Fruit fly (Drosophila melanogaster) whole organism, pupa: ENCODE results near the gene omd.

Experiments
- CG10348 ChIP-seq: fragments of 200-800 bp; sonication (Bioruptor generic); IDR thresholded peaks from 2 replicates; pipeline ENCODE4 v1.3.6; 2022; ENCODE audit warnings: missing biosample characterization, missing genetic modification characterization
- CG12605 ChIP-seq: fragments of 200-800 bp; sonication (Bioruptor generic); IDR thresholded peaks from 2 replicates; pipeline ENCODE4 v1.3.6; 2022; ENCODE audit warnings: missing biosample characterization, missing genetic modification characterization
- CG13204 ChIP-seq: fragments of 200-800 bp; sonication (Bioruptor generic); optimal IDR thresholded peaks from 2 replicates; lab custom pipeline; 2018; ENCODE audit warnings: missing biosample characterization, mild to moderate bottlenecking, missing genetic modification characterization, moderate library complexity
- CG14655 ChIP-seq: fragments of 200-800 bp; sonication (Bioruptor generic); optimal IDR thresholded peaks from 3 replicates; lab custom pipeline; 2017; ENCODE audit warnings: mild to moderate bottlenecking, missing biosample characterization, missing genetic modification reagents, missing genetic modification characterization
- CG15710 ChIP-seq: fragments of 200-800 bp; sonication (Bioruptor generic); optimal IDR thresholded peaks from 2 replicates; lab custom pipeline; 2018; ENCODE audit warnings: missing biosample characterization, mild to moderate bottlenecking, missing genetic modification characterization, moderate library complexity
- CG17806 ChIP-seq: fragments of 200-800 bp; sonication (Bioruptor generic); optimal IDR thresholded peaks from 2 replicates; lab custom pipeline; 2018; ENCODE audit warnings: missing biosample characterization, mild to moderate bottlenecking, missing genetic modification characterization, moderate library complexity
- CG32121 ChIP-seq: fragments of 200-800 bp; sonication (Bioruptor generic); IDR thresholded peaks from 2 replicates; pipeline ENCODE4 v1.3.6; 2022; ENCODE audit warnings: missing biosample characterization, missing genetic modification characterization
- CG34367 ChIP-seq: fragments of 200-800 bp; sonication (Bioruptor generic); optimal IDR thresholded peaks from 2 replicates; lab custom pipeline; 2018; ENCODE audit warnings: missing biosample characterization, mild to moderate bottlenecking, missing genetic modification characterization
- CG4496 ChIP-seq: fragments of 200-800 bp; sonication (Bioruptor generic); IDR thresholded peaks from 3 replicates; pipeline ENCODE4 v1.3.6; 2022; ENCODE audit warnings: missing biosample characterization, missing genetic modification characterization
- CG8159 ChIP-seq: fragments of 200-800 bp; sonication (Bioruptor generic); optimal IDR thresholded peaks from 3 replicates; lab custom pipeline; 2018; ENCODE audit warnings: missing biosample characterization, mild to moderate bottlenecking, missing genetic modification characterization, moderate library complexity
- CG8301 ChIP-seq: fragments of 200-800 bp; sonication (Bioruptor generic); optimal IDR thresholded peaks from 2 replicates; lab custom pipeline; 2018; ENCODE audit warnings: missing biosample characterization, mild to moderate bottlenecking, missing genetic modification characterization
- CG9948 ChIP-seq: fragments of 200-800 bp; sonication (Bioruptor generic); optimal IDR thresholded peaks from 2 replicates; lab custom pipeline; 2018; ENCODE audit warnings: missing biosample characterization, mild to moderate bottlenecking, missing genetic modification characterization, moderate library complexity
- D1 ChIP-seq: fragments of 200-800 bp; sonication (Bioruptor generic); optimal IDR thresholded peaks from 2 replicates; lab custom pipeline; 2018; ENCODE audit warnings: missing biosample characterization, mild to moderate bottlenecking, missing genetic modification characterization, moderate library complexity
- EcR ChIP-seq: fragments of 200-800 bp; sonication (Bioruptor generic); optimal IDR thresholded peaks from 3 replicates; lab custom pipeline; 2019; ENCODE audit warnings: missing biosample characterization, missing genetic modification characterization, mild to moderate bottlenecking, moderate library complexity, missing genetic modification reagents
- Ets98B ChIP-seq: fragments of 200-800 bp; sonication (Bioruptor generic); IDR thresholded peaks from 2 replicates; pipeline ENCODE4 v1.3.6; 2022; ENCODE audit warnings: missing biosample characterization, missing genetic modification characterization
- Pif1A ChIP-seq: fragments of 200-800 bp; sonication (Bioruptor generic); optimal IDR thresholded peaks from 3 replicates; lab custom pipeline; 2016; ENCODE audit warnings: missing biosample characterization, missing genetic modification characterization
- Pif1B ChIP-seq: fragments of 200-800 bp; sonication (Bioruptor generic); optimal IDR thresholded peaks from 3 replicates; lab custom pipeline; 2016; ENCODE audit warnings: missing biosample characterization, missing genetic modification characterization
- Snoo ChIP-seq: fragments of 200-800 bp; sonication (Bioruptor generic); optimal IDR thresholded peaks from 3 replicates; lab custom pipeline; 2017; ENCODE audit warnings: missing biosample characterization, mild to moderate bottlenecking, missing genetic modification characterization, inconsistent platforms
- fd96Ca ChIP-seq: fragments of 200-800 bp; sonication (Bioruptor generic); IDR thresholded peaks from 3 replicates; pipeline ENCODE4 v1.3.6; 2022; ENCODE audit warnings: missing biosample characterization, missing genetic modification characterization
- gl ChIP-seq: fragments of 200-800 bp; sonication (Bioruptor generic); optimal IDR thresholded peaks from 2 replicates; lab custom pipeline; 2018; ENCODE audit warnings: missing biosample characterization, mild to moderate bottlenecking, missing genetic modification characterization
- rn ChIP-seq: fragments of 200-800 bp; sonication (Bioruptor generic); IDR thresholded peaks from 2 replicates; pipeline ENCODE4 v1.3.6; 2022; ENCODE audit warnings: missing biosample characterization, missing genetic modification characterization

Gene omd

dm6 chr3R:13656294-13656693 is 30.7 kb downstream of the omd start, which contains the start of gene Rbp4:
Gene Rbp4 (minus strand): TSS chr3R:13656394.
- TF ChIP-seq CG34367: no peak
- no peak for TF ChIP-seq CG4496 (GFP tag; lab: Robert Waterston, UW)
- no peak for TF ChIP-seq CG13204 (GFP tag; lab: Kevin White, UChicago)
- no peak for TF ChIP-seq CG8301 (tag; lab: Kevin White, UChicago)
- TF ChIP-seq gl (tag; lab: Kevin White, UChicago): no peak
- TF ChIP-seq CG8159: no peak
- TF ChIP-seq CG32121 (GFP tag; lab: Robert Waterston, UW): no peak
- TF ChIP-seq rn (GFP tag; lab: Robert Waterston, UW): no peak
- no peak for TF ChIP-seq fd96Ca (GFP tag; lab: Robert Waterston, UW)
- no peak for TF ChIP-seq CG14655 (GFP tag; lab: Kevin White, UChicago)

dm6 chr3R:13647734-13648541 is 39.1 kb downstream of the omd start:
- TF ChIP-seq EcR (GFP tag; lab: Kevin White, UChicago): peak; percentile 94
- TF ChIP-seq CG10348 (GFP tag; lab: Robert Waterston, UW): no peak
- TF ChIP-seq CG4496 (GFP tag; lab: Robert Waterston, UW): peak; percentile 23; the same call in 1 of the 3 replicates
- TF ChIP-seq fd96Ca (GFP tag; lab: Robert Waterston, UW): 0 out of 3 replicates have a peak, but pooled peaks have one; percentile 46

- TF ChIP-seq Pif1B (no peak), CG8301 (tag; lab: Kevin White, UChicago) (peak; percentile 41), Ets98B (GFP tag; lab: Robert Waterston, UW) (no peak), fd96Ca (GFP tag; lab: Robert Waterston, UW) (no peak), Snoo (tag; lab: Kevin White, UChicago) (no peak), CG17806 (no peak), CG9948 (tag; lab: Kevin White, UChicago) (no peak), CG32121 (GFP tag; lab: Robert Waterston, UW) (peak; percentile 39; the same call in 1 of the 2 replicates), CG15710 (tag; lab: Kevin White, UChicago) (peak; percentile 35), CG8159 (peak; percentile 58), CG14655 (GFP tag; lab: Kevin White, UChicago) (no peak), CG13204 (GFP tag; lab: Kevin White, UChicago) (peak; percentile 20), Pif1A (GFP tag; lab: Kevin White, UChicago) (peak; percentile 26), D1 (tag; lab: Kevin White, UChicago) (no peak), CG4496 (GFP tag; lab: Robert Waterston, UW) (0 out of 3 replicates have a peak, but pooled peaks have one; percentile 15), CG12605 (GFP tag; lab: Robert Waterston, UW) (peak; percentile 41; the same call in 1 of the 2 replicates), CG34367 (peak; percentile 59), CG10348 (GFP tag; lab: Robert Waterston, UW) (no peak), rn (GFP tag; lab: Robert Waterston, UW) (no peak), gl (tag; lab: Kevin White, UChicago) (peak; percentile 78), EcR (GFP tag; lab: Kevin White, UChicago) (peak; percentile 61)
Observed at dm6 chr3R:13646729-13647633, 40.0 kb downstream of the omd start, which contains the start of gene rin. Gene rin (plus strand): TSS chr3R:13647004.

- TF ChIP-seq CG17806 (peak; percentile 11), CG4496 (GFP tag; lab: Robert Waterston, UW) (peak; percentile 54; the same call in 2 of the 3 replicates), EcR (GFP tag; lab: Kevin White, UChicago) (no peak), Pif1B (peak; percentile 44), Ets98B (GFP tag; lab: Robert Waterston, UW) (peak; percentile 35; the same call in 1 of the 2 replicates), CG14655 (GFP tag; lab: Kevin White, UChicago) (peak; percentile 6), Snoo (tag; lab: Kevin White, UChicago) (peak; percentile 68), CG34367 (peak; percentile 26), CG32121 (GFP tag; lab: Robert Waterston, UW) (no peak), CG12605 (GFP tag; lab: Robert Waterston, UW) (0 out of 2 replicates have a peak, but pooled peaks have one; percentile 28), Pif1A (GFP tag; lab: Kevin White, UChicago) (peak; percentile 24), CG13204 (GFP tag; lab: Kevin White, UChicago) (peak; percentile 18), CG15710 (tag; lab: Kevin White, UChicago) (peak; percentile 36), CG8159 (no peak), CG9948 (tag; lab: Kevin White, UChicago) (peak; percentile 15)
Observed at dm6 chr3R:13645874-13646370, 41.1 kb downstream of the omd start, which contains the start of gene sqd. Gene sqd (minus strand): TSS chr3R:13646304.
